Worm (Caenorhabditis elegans): Measurements from ENCODE around the gene ZC168.2.

Gene ZC168.2

DNA sequence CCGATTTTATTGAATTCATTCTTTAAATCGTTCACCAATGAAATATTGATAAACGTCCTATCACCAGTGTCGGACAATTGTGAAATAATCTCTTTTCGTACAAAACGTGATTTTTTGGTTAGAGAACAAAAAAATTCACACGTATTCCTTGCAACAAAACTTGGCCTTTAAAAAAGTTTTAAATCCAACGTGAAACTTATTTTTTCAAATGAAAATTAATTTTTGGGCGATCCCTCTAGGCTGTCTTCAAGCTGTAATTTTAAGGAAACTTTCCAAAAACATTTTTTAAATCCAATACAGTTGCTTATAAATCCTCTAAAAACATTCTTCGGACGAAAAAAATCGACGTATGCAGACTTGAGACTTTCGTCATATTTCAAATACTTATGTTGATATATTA is 26.9 kb downstream of the ZC168.2 start, which contains the start of gene T25B9.5:
T25B9.5 (minus strand) TSS at position 101 of the 400 bp plus-strand sequence.
- TF ChIP-seq dao-5 (tag; optimal IDR thresholded peaks at IDR 0.05) (no peak), him-1 (tag; optimal IDR thresholded peaks at IDR 0.05) (no peak), W03F9.2 (tag; optimal IDR thresholded peaks at IDR 0.05) (no peak)

DNA sequence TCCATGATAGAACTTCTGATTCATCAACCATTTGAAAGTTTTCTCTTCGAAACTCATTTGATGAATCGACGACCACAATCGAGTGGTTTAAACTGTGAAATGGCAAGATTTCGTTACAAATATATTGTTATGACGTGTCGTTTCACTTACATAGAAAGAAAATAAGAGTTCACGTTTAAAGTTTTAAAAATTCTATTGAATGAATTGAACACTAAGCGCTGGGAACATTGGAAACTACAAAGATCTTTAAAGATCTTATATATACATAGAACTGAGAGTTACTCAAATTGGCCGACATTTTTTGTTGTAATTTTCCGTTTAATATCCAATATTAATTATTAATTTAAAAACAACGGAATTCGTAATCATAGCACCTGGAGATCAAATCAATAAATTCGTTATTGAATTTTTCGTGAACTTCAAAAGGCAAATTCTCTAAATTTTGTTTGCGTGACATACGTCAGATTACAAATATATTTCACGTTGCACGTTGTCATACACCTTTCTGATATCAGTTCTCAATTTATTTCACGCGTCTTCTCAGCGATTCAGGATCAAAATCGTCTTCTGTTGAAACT is 29.9 kb downstream of the ZC168.2 start, which contains the start of the genes T25B9.4 and T25B9.6:
T25B9.4 (minus strand) TSS at position 101 of the 578 bp plus-strand sequence.
T25B9.6 (plus strand) TSS at position 528 of the 578 bp plus-strand sequence.
- TF ChIP-seq W03F9.2 (tag; optimal IDR thresholded peaks at IDR 0.05) (no peak), dao-5 (tag; optimal IDR thresholded peaks at IDR 0.05) (no peak), him-1 (tag; optimal IDR thresholded peaks at IDR 0.05) (no peak)

DNA sequence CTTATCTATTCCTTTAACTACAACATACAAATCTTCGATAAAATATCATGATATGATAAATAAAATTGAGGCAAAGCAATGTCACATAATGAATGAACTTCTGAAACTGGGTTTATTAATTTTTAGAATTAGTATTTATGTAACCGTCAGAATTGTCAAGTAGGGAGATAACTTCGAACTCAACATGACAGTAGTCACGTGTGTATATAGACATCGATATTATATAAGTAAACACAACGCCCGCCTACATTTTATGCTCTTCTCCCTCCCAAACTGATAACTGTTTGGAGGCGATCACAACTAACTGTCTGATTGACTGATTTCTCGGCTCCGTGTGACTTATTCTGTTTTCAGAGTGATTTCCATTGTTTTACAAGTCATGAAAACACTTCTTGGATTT is 33.5 kb downstream of the ZC168.2 start, which contains the start of gene ugt-54:
ugt-54 (plus strand) TSS at position 355 of the 400 bp plus-strand sequence.
- TF ChIP-seq dao-5 (tag; optimal IDR thresholded peaks at IDR 0.05) (no peak), W03F9.2 (tag; optimal IDR thresholded peaks at IDR 0.05) (no peak), him-1 (tag; optimal IDR thresholded peaks at IDR 0.05) (no peak)

DNA sequence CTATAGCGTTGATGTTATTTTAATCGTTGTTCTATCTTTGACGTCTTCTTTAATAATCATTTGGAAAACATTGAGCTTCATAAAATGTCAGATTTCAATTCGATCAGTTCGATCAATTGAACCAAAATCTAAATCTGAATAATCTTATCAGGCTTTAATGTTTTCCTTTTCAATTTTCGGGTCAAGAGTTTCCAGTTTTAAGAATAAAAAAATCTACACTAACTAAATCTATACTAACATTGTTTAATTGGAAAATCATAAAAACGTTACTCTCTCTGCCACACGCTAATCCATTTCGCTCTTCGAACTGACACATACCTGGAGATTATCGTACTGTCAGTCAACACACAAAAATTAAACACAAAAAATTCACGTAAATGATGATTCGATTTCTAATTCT is 36.4 kb downstream of the ZC168.2 start, which contains the start of gene T25B9.11:
T25B9.11 (plus strand) TSS at position 301 of the 400 bp plus-strand sequence.
- TF ChIP-seq him-1 (tag; optimal IDR thresholded peaks at IDR 0.05) (no peak), W03F9.2 (tag; optimal IDR thresholded peaks at IDR 0.05) (no peak), dao-5 (tag; optimal IDR thresholded peaks at IDR 0.05) (no peak)

DNA sequence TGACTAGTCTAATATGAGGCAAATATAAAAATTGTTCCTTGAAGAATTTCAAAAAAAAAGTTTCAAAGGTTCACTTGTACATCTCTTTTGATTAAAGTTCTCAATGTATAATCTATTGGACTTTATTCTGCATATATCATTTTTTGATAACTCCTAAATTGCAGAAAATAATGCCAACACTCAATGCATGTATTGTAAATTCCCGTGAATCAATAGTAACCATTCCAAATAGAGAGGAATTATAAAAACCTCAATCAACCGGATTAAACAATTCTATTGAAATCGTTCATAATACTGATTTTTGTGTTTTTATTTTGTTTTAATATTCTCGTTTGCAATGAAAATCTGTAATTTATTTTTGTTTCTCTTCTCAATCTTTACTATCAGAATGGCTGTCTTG is 37.2 kb downstream of the ZC168.2 start, which contains the start of gene T25B9.12:
T25B9.12 (plus strand) TSS at position 301 of the 400 bp plus-strand sequence.
- no peak for TF ChIP-seq W03F9.2 (tag; optimal IDR thresholded peaks at IDR 0.05)
- TF ChIP-seq him-1 (tag; optimal IDR thresholded peaks at IDR 0.05) = no peak
- no peak for TF ChIP-seq dao-5 (tag; optimal IDR thresholded peaks at IDR 0.05)

DNA sequence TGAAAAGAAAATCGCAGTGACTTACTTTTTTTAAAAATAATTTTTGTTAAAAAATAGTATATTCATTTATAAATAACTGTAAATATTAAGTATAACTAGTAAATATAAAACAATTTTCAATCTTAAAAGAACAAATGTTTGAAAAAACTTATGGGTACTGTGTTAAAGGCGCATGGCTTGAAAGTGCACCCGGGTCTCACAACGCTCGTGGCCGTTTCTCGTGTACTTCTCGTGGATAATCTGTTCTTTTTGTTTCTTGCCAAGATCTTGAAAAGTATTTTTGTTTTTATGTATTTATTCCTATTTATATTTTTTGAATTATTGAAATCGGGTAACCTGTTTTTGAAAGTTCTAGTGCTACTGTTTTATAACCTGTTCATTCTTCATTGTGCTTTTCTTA is 38.2 kb downstream of the ZC168.2 start:
- TF ChIP-seq him-1 (tag; optimal IDR thresholded peaks at IDR 0.05) (no peak), W03F9.2 (tag; optimal IDR thresholded peaks at IDR 0.05) (peak; percentile 71)

DNA sequence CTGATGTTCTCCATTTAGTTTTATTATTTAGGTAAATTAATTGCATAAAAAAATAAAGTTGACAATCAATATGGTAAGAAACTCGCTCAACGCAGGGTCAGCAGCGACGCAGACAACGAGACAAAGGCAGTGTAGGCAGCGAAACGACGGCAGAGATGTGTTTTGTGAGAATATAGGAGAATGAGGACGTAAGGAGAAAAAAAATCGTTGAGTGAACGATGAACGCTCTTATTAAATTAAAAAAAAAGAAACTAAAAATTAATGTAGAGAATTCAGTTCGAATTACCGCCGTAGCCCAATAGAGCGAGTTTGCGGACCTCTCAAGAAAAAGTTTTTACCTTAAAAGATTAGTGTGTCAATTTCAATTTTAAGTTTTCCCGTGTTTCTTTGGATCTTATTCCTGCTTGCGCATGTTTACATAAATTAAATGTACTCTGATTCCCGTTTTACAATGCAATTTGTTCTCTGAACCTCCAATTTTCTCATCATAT is 40.4 kb downstream of the ZC168.2 start, which contains the start of gene T25B9.8:
T25B9.8 (minus strand) TSS at position 51 of the 491 bp plus-strand sequence.
- no peak for TF ChIP-seq him-1 (tag; optimal IDR thresholded peaks at IDR 0.05)
- no peak for TF ChIP-seq dao-5 (tag; optimal IDR thresholded peaks at IDR 0.05)
- no peak for TF ChIP-seq W03F9.2 (tag; optimal IDR thresholded peaks at IDR 0.05)

DNA sequence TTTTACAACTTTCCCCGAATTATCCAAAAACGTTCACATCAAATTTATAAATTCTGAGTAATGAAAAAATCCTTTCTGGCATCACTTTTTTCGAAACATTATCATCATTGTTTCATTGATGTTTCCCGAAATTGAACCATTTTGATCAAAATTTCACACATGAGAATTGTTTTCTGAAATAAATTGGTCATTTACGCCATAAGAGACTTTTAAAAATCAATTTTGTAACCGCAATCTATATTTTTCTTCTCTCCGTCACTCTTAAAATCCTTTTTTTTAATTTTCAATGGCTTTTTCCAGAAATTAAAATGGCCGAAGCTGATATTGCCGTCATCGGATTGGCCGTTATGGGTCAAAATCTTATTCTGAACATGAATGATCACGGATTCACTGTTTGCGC is 41.5 kb downstream of the ZC168.2 start, which contains the start of gene T25B9.9:
T25B9.9 (plus strand) TSS at position 301 of the 400 bp plus-strand sequence.
- TF ChIP-seq dao-5 (tag; optimal IDR thresholded peaks at IDR 0.05) (no peak), him-1 (tag; optimal IDR thresholded peaks at IDR 0.05) (no peak), W03F9.2 (tag; optimal IDR thresholded peaks at IDR 0.05) (no peak)

DNA sequence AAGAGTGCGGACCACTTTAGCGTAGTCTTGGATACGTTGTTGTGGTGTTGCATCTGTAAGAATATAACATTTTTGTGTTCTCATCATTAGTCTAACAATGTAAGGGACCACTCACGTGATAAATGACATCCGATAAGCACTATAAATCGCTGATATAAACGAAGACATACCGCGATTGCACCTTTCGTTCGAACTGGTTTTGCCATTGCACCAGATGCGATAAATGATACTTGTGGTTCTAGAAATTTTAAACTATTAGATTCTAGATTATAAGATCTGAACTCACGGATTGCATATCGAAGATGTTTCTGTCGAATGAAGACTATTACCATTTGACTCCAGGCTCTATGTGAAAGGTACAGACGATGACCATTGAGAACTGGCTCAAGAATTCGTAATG is 43.5 kb downstream of the ZC168.2 start:
- TF ChIP-seq W03F9.2 (tag; optimal IDR thresholded peaks at IDR 0.05) = no peak
- TF ChIP-seq dao-5 (tag; optimal IDR thresholded peaks at IDR 0.05) = no peak
- no peak for TF ChIP-seq him-1 (tag; optimal IDR thresholded peaks at IDR 0.05)

DNA sequence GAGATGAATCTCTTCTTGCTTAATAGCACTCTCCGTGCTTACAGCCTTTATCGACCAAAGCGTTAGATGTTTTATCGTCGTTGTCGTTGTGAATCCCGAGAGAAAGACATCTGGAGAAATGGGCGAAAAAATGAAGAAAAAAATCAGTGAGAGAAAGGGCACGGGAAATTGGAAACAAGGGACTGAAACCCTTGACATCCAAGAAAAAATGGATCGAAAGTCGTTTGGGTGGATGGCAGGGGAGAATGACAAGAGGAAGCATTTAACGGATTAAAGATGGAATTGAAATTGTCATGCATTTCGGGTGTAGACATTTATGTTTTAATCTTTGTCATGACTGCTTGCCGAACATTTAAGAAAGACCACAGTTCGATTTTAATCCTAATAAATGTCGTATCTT is 46.0 kb downstream of the ZC168.2 start, which contains the start of gene inpp-1:
inpp-1 (minus strand) TSS at position 101 of the 400 bp plus-strand sequence.
- TF ChIP-seq W03F9.2 (tag; optimal IDR thresholded peaks at IDR 0.05) (no peak), dao-5 (tag; optimal IDR thresholded peaks at IDR 0.05) (no peak), him-1 (tag; optimal IDR thresholded peaks at IDR 0.05) (no peak)

DNA sequence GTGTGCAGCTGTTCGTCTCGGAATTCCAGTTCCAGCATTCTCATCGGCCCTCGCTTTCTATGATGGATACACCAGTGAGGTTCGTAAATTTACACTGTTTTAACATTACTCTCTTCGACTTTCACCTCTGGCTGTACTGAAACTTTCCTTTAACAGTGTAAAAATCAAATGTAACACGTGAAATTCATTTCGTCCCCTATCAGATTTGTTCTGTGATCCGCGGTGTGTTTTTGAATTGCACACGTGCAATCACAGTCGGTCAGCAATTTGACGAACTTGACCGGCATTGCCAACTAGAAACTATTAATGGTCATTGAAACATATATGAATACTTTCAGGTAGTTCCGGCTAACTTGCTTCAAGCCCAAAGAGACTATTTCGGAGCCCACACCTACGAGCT is 49.2 kb downstream of the ZC168.2 start:
- no peak for TF ChIP-seq him-1 (tag; optimal IDR thresholded peaks at IDR 0.05)
- TF ChIP-seq W03F9.2 (tag; optimal IDR thresholded peaks at IDR 0.05) = no peak
- TF ChIP-seq dao-5 (tag; optimal IDR thresholded peaks at IDR 0.05) = no peak

DNA sequence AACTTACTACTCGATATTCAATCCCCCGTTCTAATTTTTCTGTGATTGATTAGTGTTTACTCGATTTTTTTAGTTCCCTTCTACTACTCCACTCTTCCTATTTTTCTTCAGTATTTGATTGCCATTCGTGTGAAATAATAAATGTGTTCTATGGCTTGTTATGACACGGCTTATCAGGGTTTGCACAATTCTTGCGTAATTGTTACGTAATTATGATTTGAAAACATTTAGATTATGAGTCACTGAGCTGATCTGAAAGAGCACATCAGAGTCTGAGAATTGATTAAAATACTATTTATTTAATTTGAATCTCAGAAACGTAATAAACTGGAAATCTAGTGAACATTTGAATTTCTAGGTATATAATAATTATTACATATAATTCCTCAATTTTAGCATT is 49.8 kb downstream of the ZC168.2 start:
- TF ChIP-seq him-1 (tag; optimal IDR thresholded peaks at IDR 0.05) (no peak), W03F9.2 (tag; optimal IDR thresholded peaks at IDR 0.05) (no peak), dao-5 (tag; optimal IDR thresholded peaks at IDR 0.05) (no peak)

DNA sequence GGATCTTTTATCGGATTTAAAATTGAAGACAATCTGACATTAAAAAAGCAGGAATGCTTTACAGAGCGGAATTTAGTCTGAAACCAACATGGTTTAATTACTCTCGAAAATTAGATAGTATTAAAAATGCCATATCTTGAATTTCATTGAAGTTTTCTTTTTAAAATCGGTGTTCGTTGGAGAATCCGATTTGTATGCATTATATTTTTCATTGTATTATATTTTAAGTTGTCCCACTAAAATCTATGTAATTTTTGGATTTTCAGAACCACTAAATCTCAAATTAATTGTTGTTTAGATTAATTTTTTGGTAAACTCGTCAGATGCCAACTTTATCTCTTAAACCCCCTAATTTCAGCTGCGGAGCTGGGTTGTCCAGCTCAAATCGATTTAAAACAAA is 50.7 kb downstream of the ZC168.2 start:
- no peak for TF ChIP-seq him-1 (tag; optimal IDR thresholded peaks at IDR 0.05)
